Fruit fly (Drosophila melanogaster) whole organism, embryonic: Measurements from ENCODE around the gene CG15927.

Experiments used
- B-H2 ChIP-seq: fragments of 200-800 bp; sonication (Bioruptor generic); optimal IDR thresholded peaks from 2 replicates; lab custom pipeline; 2018; ENCODE audit warnings: missing biosample characterization, mild to moderate bottlenecking, missing genetic modification characterization
- Blimp-1 ChIP-seq: fragments of 200-800 bp; sonication (Bioruptor generic); optimal IDR thresholded peaks from 3 replicates; lab custom pipeline; 2018; ENCODE audit warnings: missing biosample characterization, missing genetic modification characterization, mild to moderate bottlenecking, moderate library complexity, missing genetic modification reagents
- CG11398 ChIP-seq: fragments of 200-800 bp; sonication (Bioruptor generic); optimal IDR thresholded peaks from 2 replicates; lab custom pipeline; 2016; ENCODE audit warnings: missing biosample characterization, missing genetic modification characterization
- CG12236 ChIP-seq: fragments of 200-800 bp; sonication (Bioruptor generic); optimal IDR thresholded peaks from 2 replicates; lab custom pipeline; 2016; ENCODE audit warnings: missing biosample characterization, missing genetic modification characterization
- CG12942 ChIP-seq: fragments of 200-800 bp; sonication (Bioruptor generic); optimal IDR thresholded peaks from 3 replicates; lab custom pipeline; 2016; ENCODE audit warnings: missing biosample characterization, missing genetic modification characterization
- CG14965 ChIP-seq: fragments of 200-800 bp; sonication (Bioruptor generic); optimal IDR thresholded peaks from 2 replicates; lab custom pipeline; 2016; ENCODE audit warnings: missing biosample characterization, missing genetic modification characterization, borderline replicate concordance
- CG2129 ChIP-seq: fragments of 200-800 bp; sonication (Bioruptor generic); IDR thresholded peaks from 2 replicates; pipeline ENCODE4 v1.3.6; 2022; ENCODE audit warnings: missing biosample characterization, missing genetic modification characterization; ENCODE audit not compliant: partially characterized antibody
- CG30431 ChIP-seq: fragments of 200-800 bp; sonication (Bioruptor generic); optimal IDR thresholded peaks from 2 replicates; lab custom pipeline; 2017; ENCODE audit warnings: missing biosample characterization, missing genetic modification characterization
- CG3065 ChIP-seq: fragments of 200-800 bp; sonication (Bioruptor generic); optimal IDR thresholded peaks from 2 replicates; lab custom pipeline; 2016; ENCODE audit warnings: missing biosample characterization, missing genetic modification characterization
- CG3163 ChIP-seq: fragments of 200-800 bp; sonication (Bioruptor generic); optimal IDR thresholded peaks from 3 replicates; lab custom pipeline; 2016; ENCODE audit warnings: missing biosample characterization, missing genetic modification characterization
- CG34376 ChIP-seq: fragments of 200-800 bp; sonication (Bioruptor generic); optimal IDR thresholded peaks from 2 replicates; lab custom pipeline; 2018; ENCODE audit warnings: missing biosample characterization, mild to moderate bottlenecking, missing genetic modification characterization
- CG34422 ChIP-seq: fragments of 200-800 bp; sonication (Bioruptor generic); IDR thresholded peaks from 3 replicates; pipeline ENCODE4 v1.3.6; 2022; ENCODE audit warnings: missing biosample characterization, missing genetic modification characterization
- CG7839 ChIP-seq: fragments of 200-800 bp; sonication (Bioruptor generic); optimal IDR thresholded peaks from 3 replicates; lab custom pipeline; 2018; ENCODE audit warnings: missing biosample characterization, mild to moderate bottlenecking, missing genetic modification characterization, moderate library complexity
- CG7928 ChIP-seq: fragments of 200-800 bp; sonication (Bioruptor generic); optimal IDR thresholded peaks from 2 replicates; lab custom pipeline; 2017; ENCODE audit warnings: missing biosample characterization, mild to moderate bottlenecking, missing genetic modification characterization
- CTCF ChIP-seq: fragments of 200-800 bp; sonication (Bioruptor generic); optimal IDR thresholded peaks from 2 replicates; lab custom pipeline; 2017; ENCODE audit warnings: missing biosample characterization, mild to moderate bottlenecking, missing genetic modification characterization, moderate library complexity
- CoRest ChIP-seq: fragments of 200-800 bp; sonication (Bioruptor generic); optimal IDR thresholded peaks from 3 replicates; lab custom pipeline; 2018; ENCODE audit warnings: missing biosample characterization, mild to moderate bottlenecking, missing genetic modification characterization, moderate library complexity
- CrebB ChIP-seq: fragments of 200-800 bp; sonication (Bioruptor generic); optimal IDR thresholded peaks from 3 replicates; lab custom pipeline; 2018; ENCODE audit warnings: missing biosample characterization, mild to moderate bottlenecking, missing genetic modification characterization
- D19B ChIP-seq: fragments of 200-800 bp; sonication (Bioruptor generic); optimal IDR thresholded peaks from 2 replicates; lab custom pipeline; 2017; ENCODE audit warnings: missing biosample characterization, mild to moderate bottlenecking, missing genetic modification characterization
- Ets65A ChIP-seq: fragments of 200-800 bp; sonication (Bioruptor generic); peaks from one replicate; lab custom pipeline; 2016; ENCODE audit warnings: missing biosample characterization, missing genetic modification characterization
- Fer3 ChIP-seq: fragments of 200-800 bp; sonication (Bioruptor generic); optimal IDR thresholded peaks from 2 replicates; lab custom pipeline; 2018; ENCODE audit warnings: missing biosample characterization, mild to moderate bottlenecking, missing genetic modification characterization, moderate library complexity
- Gug ChIP-seq: fragments of 200-800 bp; sonication (Bioruptor generic); IDR thresholded peaks from 4 replicates; pipeline ENCODE4 v1.3.6; 2022; ENCODE audit warnings: missing biosample characterization, missing genetic modification characterization
- MBD-R2 ChIP-seq: fragments of 200-800 bp; sonication (Bioruptor generic); IDR thresholded peaks from 2 replicates; pipeline ENCODE4 v1.3.6; 2022; ENCODE audit warnings: missing biosample characterization, missing genetic modification characterization
- NC2α ChIP-seq: fragments of 200-800 bp; sonication (Bioruptor generic); optimal IDR thresholded peaks from 2 replicates; lab custom pipeline; 2016; ENCODE audit warnings: missing biosample characterization, missing genetic modification characterization
- Neu2 ChIP-seq: fragments of 200-800 bp; sonication (Bioruptor generic); optimal IDR thresholded peaks from 3 replicates; lab custom pipeline; 2016; ENCODE audit warnings: missing biosample characterization, missing genetic modification characterization, borderline replicate concordance
- Nf-YC ChIP-seq: fragments of 200-800 bp; optimal IDR thresholded peaks from 3 replicates; lab custom pipeline; 2019; ENCODE audit warnings: missing biosample characterization, mild to moderate bottlenecking, missing genetic modification characterization, moderate library complexity
- Ptx1 ChIP-seq: fragments of 200-800 bp; sonication (Bioruptor generic); IDR thresholded peaks from 2 replicates; pipeline ENCODE4 v1.3.6; 2022; ENCODE audit warnings: missing biosample characterization, missing genetic modification characterization
- Sox100B ChIP-seq: fragments of 200-800 bp; sonication (Bioruptor generic); optimal IDR thresholded peaks from 3 replicates; lab custom pipeline; 2018; ENCODE audit warnings: missing biosample characterization, mild to moderate bottlenecking, missing genetic modification characterization
- Tbp ChIP-seq: fragments of >200 bp; optimal IDR thresholded peaks from 2 replicates; lab custom pipeline; 2018; ENCODE audit warnings: missing biosample characterization, missing genetic modification characterization
- aop ChIP-seq: fragments of 200-800 bp; sonication (Bioruptor generic); IDR thresholded peaks from 2 replicates; pipeline ENCODE4 v1.3.6; 2022; ENCODE audit warnings: missing biosample characterization, missing genetic modification characterization
- ap ChIP-seq: fragments of 200-800 bp; sonication (Bioruptor generic); IDR thresholded peaks from 2 replicates; pipeline ENCODE4 v1.3.6; 2022; ENCODE audit warnings: missing biosample characterization, missing genetic modification characterization
- bowl ChIP-seq: fragments of 200-800 bp; sonication (Bioruptor generic); IDR thresholded peaks from 2 replicates; pipeline ENCODE4 v1.3.6; 2022; ENCODE audit warnings: missing biosample characterization, missing genetic modification characterization
- chm ChIP-seq: fragments of 200-800 bp; sonication (Bioruptor generic); IDR thresholded peaks from 2 replicates; pipeline ENCODE4 v1.3.6; 2022; ENCODE audit warnings: missing biosample characterization, missing genetic modification characterization
- ewg ChIP-seq: fragments of 200-800 bp; sonication (Bioruptor generic); optimal IDR thresholded peaks from 3 replicates; lab custom pipeline; 2017; ENCODE audit warnings: mild to moderate bottlenecking, missing biosample characterization, missing genetic modification reagents, missing genetic modification characterization
- grau ChIP-seq: fragments of 200-800 bp; optimal IDR thresholded peaks from 3 replicates; lab custom pipeline; 2019; ENCODE audit warnings: missing biosample characterization, mild to moderate bottlenecking, missing genetic modification characterization, moderate library complexity
- gro ChIP-seq: fragments of 200-800 bp; sonication (Bioruptor generic); optimal IDR thresholded peaks from 2 replicates; lab custom pipeline; 2016; ENCODE audit warnings: missing biosample characterization, missing genetic modification characterization
- hb ChIP-seq: fragments of 200-800 bp; sonication (Bioruptor generic); IDR thresholded peaks from 3 replicates; pipeline ENCODE4 v1.3.6; 2022; ENCODE audit warnings: missing biosample characterization, missing genetic modification characterization; ENCODE audit not compliant: partially characterized antibody
- knrl ChIP-seq: fragments of 200-800 bp; sonication (Bioruptor generic); IDR thresholded peaks from 3 replicates; pipeline ENCODE4 v1.3.6; 2022; ENCODE audit warnings: missing biosample characterization, missing genetic modification characterization; ENCODE audit not compliant: partially characterized antibody
- mirr ChIP-seq: fragments of 200-800 bp; sonication (Bioruptor generic); optimal IDR thresholded peaks from 3 replicates; lab custom pipeline; 2018; ENCODE audit warnings: missing biosample characterization, mild to moderate bottlenecking, missing genetic modification characterization
- nom ChIP-seq: fragments of 200-800 bp; sonication (Bioruptor generic); optimal IDR thresholded peaks from 2 replicates; lab custom pipeline; 2017; ENCODE audit warnings: missing biosample characterization, missing genetic modification characterization, mild to moderate bottlenecking, moderate library complexity, missing genetic modification reagents
- oc ChIP-seq: fragments of 200-800 bp; sonication (Bioruptor generic); optimal IDR thresholded peaks from 2 replicates; lab custom pipeline; 2018; ENCODE audit warnings: missing biosample characterization, mild to moderate bottlenecking, missing genetic modification characterization, moderate library complexity
- otp ChIP-seq: fragments of 200-800 bp; sonication (Bioruptor generic); IDR thresholded peaks from 3 replicates; pipeline ENCODE4, ENCODE4 v1.3.6; 2022; ENCODE audit warnings: missing biosample characterization, missing genetic modification characterization
- pb ChIP-seq: fragments of 200-800 bp; sonication (Bioruptor generic); optimal IDR thresholded peaks from 3 replicates; lab custom pipeline; 2016; ENCODE audit warnings: missing biosample characterization, missing genetic modification characterization
- phol ChIP-seq: fragments of 200-800 bp; sonication (Bioruptor generic); optimal IDR thresholded peaks from 3 replicates; lab custom pipeline; 2018; ENCODE audit warnings: missing biosample characterization, mild to moderate bottlenecking, missing genetic modification characterization, moderate library complexity
- repo ChIP-seq: fragments of 200-800 bp; sonication (Bioruptor generic); optimal IDR thresholded peaks from 2 replicates; lab custom pipeline; 2016; ENCODE audit warnings: missing biosample characterization, missing genetic modification characterization
- schlank ChIP-seq: fragments of 200-800 bp; sonication (Bioruptor generic); optimal IDR thresholded peaks from 2 replicates; lab custom pipeline; 2018; ENCODE audit warnings: missing biosample characterization, mild to moderate bottlenecking, missing genetic modification characterization
- shn ChIP-seq: fragments of 200-800 bp; sonication (Bioruptor generic); optimal IDR thresholded peaks from 3 replicates; lab custom pipeline; 2016; ENCODE audit warnings: missing biosample characterization, missing genetic modification characterization
- toy ChIP-seq: fragments of 200-800 bp; sonication (Bioruptor generic); IDR thresholded peaks from 2 replicates; pipeline ENCODE4 v1.3.6; 2022; ENCODE audit warnings: missing biosample characterization, missing genetic modification characterization
- trem ChIP-seq: fragments of 200-800 bp; optimal IDR thresholded peaks from 3 replicates; lab custom pipeline; 2019; ENCODE audit warnings: missing biosample characterization, mild to moderate bottlenecking, missing genetic modification characterization, moderate library complexity
- tx ChIP-seq: fragments of 200-800 bp; sonication (Bioruptor generic); optimal IDR thresholded peaks from 2 replicates; lab custom pipeline; 2016; ENCODE audit warnings: missing biosample characterization, missing genetic modification characterization
- vfl ChIP-seq: fragments of 200-800 bp; sonication (Bioruptor generic); optimal IDR thresholded peaks from 2 replicates; lab custom pipeline; 2016; ENCODE audit warnings: missing biosample characterization, missing genetic modification characterization
- yki ChIP-seq: fragments of >200 bp; optimal IDR thresholded peaks from 3 replicates; lab custom pipeline; 2018

The CG15927 gene

dm6 chrX:12470187-12470931 is 15.8 kb downstream of the CG15927 start (continued):
- TF ChIP-seq MBD-R2 (GFP tag; lab: Robert Waterston, UW): peak; percentile 15; the same call in 1 of the 2 replicates
- TF ChIP-seq CrebB (tag; lab: Kevin White, UChicago): no peak
- TF ChIP-seq pb (GFP tag; lab: Kevin White, UChicago): no peak
- peak; percentile 16 for TF ChIP-seq Nf-YC
- TF ChIP-seq gro: no peak
- peak; percentile 65 for TF ChIP-seq Sox100B (GFP tag; lab: Kevin White, UChicago)
- no peak for TF ChIP-seq hb
- TF ChIP-seq D19B: peak; percentile 49
- no peak for TF ChIP-seq CG3065
- TF ChIP-seq CG3163 (GFP tag; lab: Kevin White, UChicago): peak; percentile 61
- TF ChIP-seq shn (GFP tag; lab: Kevin White, UChicago): no peak
- TF ChIP-seq CoRest (tag; lab: Kevin White, UChicago): peak; percentile 69
- TF ChIP-seq phol (tag; lab: Kevin White, UChicago): peak; percentile 53
- TF ChIP-seq otp (GFP tag; lab: Robert Waterston, UW): 0 out of 3 replicates have a peak, but pooled peaks have one; percentile 54
- no peak for TF ChIP-seq bowl (GFP tag; lab: Robert Waterston, UW)
- peak; percentile 72 for TF ChIP-seq CG7839 (tag; lab: Kevin White, UChicago)
- peak; percentile 46 for TF ChIP-seq ewg (GFP tag; lab: Kevin White, UChicago)
- TF ChIP-seq B-H2 (GFP tag; lab: Kevin White, UChicago): peak; percentile 17
- no peak for TF ChIP-seq vfl
- TF ChIP-seq CG12236 (GFP tag; lab: Kevin White, UChicago): no peak
- TF ChIP-seq Gug (GFP tag; lab: Robert Waterston, UW): peak; percentile 12; the same call in 1 of the 4 replicates
- TF ChIP-seq CG12942 (GFP tag; lab: Kevin White, UChicago): peak; percentile 6
- no peak for TF ChIP-seq toy (GFP tag; lab: Robert Waterston, UW)
- peak; percentile 32 for TF ChIP-seq nom
- peak; percentile 47; the same call in 1 of the 3 replicates for TF ChIP-seq CG34422
- TF ChIP-seq CG30431: peak; percentile 10
- TF ChIP-seq yki (lab: Kevin White, UChicago): peak; percentile 51
- TF ChIP-seq CTCF (GFP tag; lab: Kevin White, UChicago): no peak
- no peak for TF ChIP-seq CG14965 (GFP tag; lab: Kevin White, UChicago)
- TF ChIP-seq oc (tag; lab: Kevin White, UChicago): no peak
- no peak for TF ChIP-seq repo (GFP tag; lab: Kevin White, UChicago)
- TF ChIP-seq knrl (GFP tag; lab: Robert Waterston, UW): no peak
- TF ChIP-seq Ptx1: peak; percentile 75
- TF ChIP-seq CG7928 (GFP tag; lab: Kevin White, UChicago): peak; percentile 14
- peak; percentile 79 for TF ChIP-seq grau (tag; lab: Kevin White, UChicago)
- TF ChIP-seq tx (GFP tag; lab: Kevin White, UChicago): no peak
- TF ChIP-seq mirr (GFP tag; lab: Kevin White, UChicago): peak; percentile 44
- TF ChIP-seq CG11398 (GFP tag; lab: Kevin White, UChicago): no peak
- TF ChIP-seq Blimp-1 (GFP tag; lab: Kevin White, UChicago): peak; percentile 19
- no peak for TF ChIP-seq NC2α (GFP tag; lab: Kevin White, UChicago)
- no peak; the same call in 1 of the 2 replicates for TF ChIP-seq chm (GFP tag; lab: Robert Waterston, UW)
- TF ChIP-seq Neu2 (GFP tag; lab: Kevin White, UChicago): no peak
- no peak for TF ChIP-seq CG2129 (GFP tag; lab: Robert Waterston, UW)
- TF ChIP-seq aop (GFP tag; lab: Robert Waterston, UW): no peak
- TF ChIP-seq schlank (tag; lab: Kevin White, UChicago): peak; percentile 48
- peak; percentile 72 for TF ChIP-seq Fer3 (tag; lab: Kevin White, UChicago)
- TF ChIP-seq Ets65A: peak; percentile 76
- no peak for TF ChIP-seq Tbp (GFP tag; lab: Kevin White, UChicago)
- no peak for TF ChIP-seq trem (tag; lab: Kevin White, UChicago)
- peak; percentile 37; the same call in 1 of the 2 replicates for TF ChIP-seq ap (GFP tag; lab: Robert Waterston, UW)
- peak; percentile 17 for TF ChIP-seq CG34376 (GFP tag; lab: Kevin White, UChicago)
